Worm (Caenorhabditis elegans) whole organism, early embryonic: Measurements from ENCODE around the gene F11E6.10.

Experiments used
- B0310.2 ChIP-seq: sonication (generic microtip); optimal IDR thresholded peaks from 2 replicates; lab custom pipeline; 2016; ENCODE audit warnings: mild to moderate bottlenecking, missing genetic modification characterization, missing compliant biosample characterization
- F13C5.2 ChIP-seq: sonication (generic microtip); optimal IDR thresholded peaks from 2 replicates; lab custom pipeline; 2017; ENCODE audit warnings: mild to moderate bottlenecking, missing genetic modification characterization, inconsistent platforms, missing compliant biosample characterization
- aly-1 ChIP-seq: sonication (generic microtip); optimal IDR thresholded peaks from 2 replicates; lab custom pipeline; 2016; ENCODE audit warnings: missing genetic modification characterization, missing compliant biosample characterization
- ama-1 ChIP-seq: fragments of 150-350 bp; optimal IDR thresholded peaks from 2 replicates; lab custom pipeline; 2014
- ceh-13 ChIP-seq: fragments of 200-800 bp; sonication (Bioruptor generic); optimal IDR thresholded peaks from 2 replicates; lab custom pipeline; 2018; ENCODE audit warnings: mild to moderate bottlenecking, missing genetic modification characterization, missing compliant biosample characterization
- ceh-36 ChIP-seq: sonication (generic microtip); optimal IDR thresholded peaks from 2 replicates; lab custom pipeline; 2016; ENCODE audit warnings: missing genetic modification characterization, inconsistent platforms, missing compliant biosample characterization
- ets-7 ChIP-seq: sonication (generic microtip); optimal IDR thresholded peaks from 2 replicates; lab custom pipeline; 2016; ENCODE audit warnings: missing genotype, missing genetic modification characterization, missing compliant biosample characterization
- flt-1 ChIP-seq: fragments of 200-800 bp; sonication (Bioruptor generic); IDR thresholded peaks from 2 replicates; pipeline ENCODE4 v1.3.6; 2022; ENCODE audit warnings: missing genetic modification characterization, missing compliant biosample characterization
- hmbx-1 ChIP-seq: sonication (generic microtip); optimal IDR thresholded peaks from 2 replicates; lab custom pipeline; 2016; ENCODE audit warnings: mild to moderate bottlenecking, missing genetic modification characterization, missing compliant biosample characterization
- hmg-4 ChIP-seq: fragments of 200-800 bp; sonication (Bioruptor generic); optimal IDR thresholded peaks from 2 replicates; lab custom pipeline; 2018; ENCODE audit warnings: mild to moderate bottlenecking, missing genetic modification characterization, missing compliant biosample characterization
- hnd-1 ChIP-seq: sonication (generic microtip); optimal IDR thresholded peaks from 2 replicates; lab custom pipeline; 2016; ENCODE audit warnings: missing genetic modification characterization, missing compliant biosample characterization
- pes-1 ChIP-seq: fragments of 200-800 bp; sonication (Bioruptor generic); IDR thresholded peaks from 2 replicates; pipeline ENCODE4 v1.3.6; 2022; ENCODE audit warnings: missing genetic modification reagents, missing genetic modification characterization, missing compliant biosample characterization
- scrt-1 ChIP-seq: fragments of 200-800 bp; sonication (Bioruptor generic); IDR thresholded peaks from 2 replicates; pipeline ENCODE4 v1.3.6; 2022; ENCODE audit warnings: missing genetic modification characterization, missing compliant biosample characterization
- sea-1 ChIP-seq: fragments of 200-800 bp; sonication (Bioruptor generic); conservative IDR thresholded peaks from 2 replicates; pipeline ENCODE4 v1.3.6; 2022; ENCODE audit warnings: missing genetic modification characterization, missing compliant biosample characterization
- tbx-11 ChIP-seq: fragments of 200-800 bp; sonication (Bioruptor generic); IDR thresholded peaks from 2 replicates; pipeline ENCODE4 v1.3.6; 2022; ENCODE audit warnings: missing genetic modification characterization, missing compliant biosample characterization
- tbx-37 ChIP-seq: fragments of 200-800 bp; sonication (Bioruptor generic); conservative IDR thresholded peaks from 2 replicates; pipeline ENCODE4 v1.3.6; 2022; ENCODE audit warnings: missing genetic modification reagents, missing genetic modification characterization, missing compliant biosample characterization
- tra-4 ChIP-seq: sonication (generic microtip); optimal IDR thresholded peaks from 2 replicates; lab custom pipeline; 2017; ENCODE audit warnings: missing genetic modification characterization, missing compliant biosample characterization

The F11E6.10 gene

DNA sequence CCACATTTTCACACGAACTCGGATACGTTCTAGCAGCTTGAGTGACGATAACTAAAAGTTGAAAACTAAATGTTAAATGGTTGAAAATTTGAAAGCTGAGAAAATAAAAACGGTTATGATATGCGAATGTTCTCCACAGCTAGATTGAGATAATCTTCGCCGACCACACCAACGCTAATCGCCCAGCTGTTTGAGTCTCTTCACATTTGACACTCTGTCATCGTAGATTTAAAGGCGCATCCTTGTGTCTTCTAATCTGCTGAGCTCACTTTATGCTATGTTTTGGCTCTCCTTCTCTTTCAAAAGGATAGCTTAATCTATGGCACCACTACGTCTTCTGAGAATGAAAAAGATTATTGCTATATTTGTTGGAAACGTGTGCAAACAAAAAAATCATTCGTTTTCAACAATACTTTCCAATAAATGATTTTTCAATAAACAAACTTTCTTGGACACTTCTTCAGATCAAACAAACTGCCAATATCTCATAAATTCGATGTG, at the start of gene F11E6.10:
Gene F11E6.10 (minus strand): TSS at position 51 of the 501 bp plus-strand sequence.
- no peak for TF ChIP-seq flt-1
- TF ChIP-seq F13C5.2 (tag; lab: Kevin White, UChicago) = no peak
- no peak for TF ChIP-seq hnd-1 (tag; lab: Kevin White, UChicago)
- no peak for TF ChIP-seq aly-1 (tag; lab: Kevin White, UChicago)
- no peak for TF ChIP-seq tbx-11
- TF ChIP-seq tra-4 (tag; lab: Kevin White, UChicago) = no peak

DNA sequence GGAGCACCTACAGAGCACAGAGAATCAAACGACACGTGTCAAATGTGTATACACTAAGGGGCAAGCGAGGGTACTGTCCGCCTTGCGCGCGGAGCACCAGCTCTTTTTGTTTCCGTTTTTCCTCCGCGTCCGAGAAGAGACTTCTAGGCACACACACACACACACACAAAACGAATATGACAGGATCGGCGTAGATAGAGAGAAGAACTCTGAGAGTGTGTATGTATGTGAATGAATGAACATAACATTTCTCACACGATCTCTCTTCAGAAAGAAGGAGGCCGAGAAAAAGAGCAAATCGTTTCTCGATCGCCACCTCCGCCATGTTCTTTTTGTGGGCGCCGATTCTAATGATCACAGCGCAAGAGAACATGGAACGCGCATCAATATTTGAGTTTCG, 27.7 kb upstream of the F11E6.10 start, which contains the start of gene nas-6:
Gene nas-6 (minus strand): TSS at position 101 of the 400 bp plus-strand sequence.
- no peak for TF ChIP-seq hmg-4 (GFP tag; lab: Kevin White, UChicago)
- TF ChIP-seq F13C5.2 (tag; lab: Kevin White, UChicago) = no peak
- no peak for TF ChIP-seq tbx-37 (GFP tag; lab: Robert Waterston, UW)
- no peak for TF ChIP-seq pes-1 (GFP tag; lab: Robert Waterston, UW)

DNA sequence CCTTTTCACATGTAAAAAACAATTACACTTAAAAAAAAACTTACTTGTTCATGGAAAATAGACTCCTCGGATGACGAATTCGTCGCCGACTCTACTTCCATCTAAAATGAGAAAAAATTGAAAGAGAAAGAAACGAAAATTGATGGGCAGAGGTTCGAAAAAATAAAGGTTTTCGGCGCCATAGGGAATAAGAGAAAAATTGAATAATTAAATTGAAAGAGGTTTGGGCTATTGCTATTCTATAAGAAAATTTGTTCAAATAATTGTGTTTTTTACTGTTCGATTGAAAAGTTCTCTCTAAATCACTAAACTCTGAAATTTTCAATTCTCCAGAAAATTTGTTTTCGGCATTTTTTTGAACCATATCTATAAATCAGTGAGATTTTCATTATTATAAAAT, 20.3 kb upstream of the F11E6.10 start, which contains the start of gene rabr-2:
Gene rabr-2 (minus strand): TSS at position 101 of the 400 bp plus-strand sequence.
- TF ChIP-seq B0310.2 (no peak), ama-1 (no peak), tra-4 (tag; lab: Kevin White, UChicago) (no peak), ceh-36 (tag; lab: Kevin White, UChicago) (no peak), sea-1 (GFP tag; lab: Robert Waterston, UW) (no peak), tbx-37 (GFP tag; lab: Robert Waterston, UW) (no peak), ets-7 (tag; lab: Kevin White, UChicago) (no peak), F13C5.2 (tag; lab: Kevin White, UChicago) (no peak), pes-1 (GFP tag; lab: Robert Waterston, UW) (no peak), hmg-4 (GFP tag; lab: Kevin White, UChicago) (no peak)

DNA sequence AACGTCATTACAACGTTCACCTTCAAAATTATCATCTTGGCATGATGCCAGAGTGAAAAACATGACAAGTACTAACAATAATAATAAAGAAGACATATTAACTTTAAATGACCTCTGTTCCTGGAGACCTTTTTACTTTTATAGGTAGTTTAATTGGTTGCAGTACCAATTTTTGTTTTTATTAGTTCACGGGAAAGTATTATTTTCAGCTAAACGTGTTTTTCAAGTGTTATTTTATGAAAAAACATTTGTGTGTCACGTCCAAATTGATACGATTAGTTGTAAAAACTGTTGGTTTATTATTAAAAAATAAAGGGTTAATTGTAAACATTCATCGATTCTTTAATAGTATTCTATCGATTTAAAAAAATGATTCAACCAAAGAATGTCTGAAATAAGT, 12.8 kb upstream of the F11E6.10 start, which contains the start of gene grl-24:
Gene grl-24 (minus strand): TSS at position 101 of the 400 bp plus-strand sequence.
- TF ChIP-seq scrt-1 (GFP tag; lab: Robert Waterston, UW) = no peak
- TF ChIP-seq hmg-4 (GFP tag; lab: Kevin White, UChicago) = no peak
- no peak for TF ChIP-seq ets-7 (tag; lab: Kevin White, UChicago)
- no peak for TF ChIP-seq F13C5.2 (tag; lab: Kevin White, UChicago)
- TF ChIP-seq sea-1 (GFP tag; lab: Robert Waterston, UW) = no peak
- TF ChIP-seq ceh-13 (GFP tag; lab: Kevin White, UChicago) = no peak
- TF ChIP-seq pes-1 (GFP tag; lab: Robert Waterston, UW) = no peak
- TF ChIP-seq aly-1 (tag; lab: Kevin White, UChicago) = no peak
- no peak for TF ChIP-seq B0310.2
- no peak for TF ChIP-seq ama-1
- TF ChIP-seq tra-4 (tag; lab: Kevin White, UChicago) = no peak
- TF ChIP-seq hmbx-1 (tag; lab: Kevin White, UChicago) = no peak
- no peak for TF ChIP-seq tbx-37 (GFP tag; lab: Robert Waterston, UW)

DNA sequence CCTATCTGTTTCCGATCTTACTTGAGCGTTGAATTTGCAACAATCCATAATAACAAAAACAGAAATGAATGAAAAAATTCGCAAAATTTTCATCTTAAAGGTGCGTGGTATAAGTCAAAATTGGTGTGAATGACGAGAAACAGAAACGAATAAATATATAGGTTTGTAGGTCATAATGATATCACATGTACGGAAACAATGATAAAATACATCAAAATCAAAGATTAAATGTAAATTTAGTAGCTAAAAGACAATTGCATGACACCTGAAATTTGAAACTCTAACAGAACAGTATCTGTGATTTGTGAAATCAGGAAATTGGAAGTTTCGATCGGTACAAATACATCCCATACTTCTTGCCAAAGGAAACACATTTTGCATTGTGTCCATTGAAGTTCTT, 12.3 kb upstream of the F11E6.10 start, which contains the start of gene F11E6.9:
Gene F11E6.9 (minus strand): TSS at position 101 of the 400 bp plus-strand sequence.
- TF ChIP-seq flt-1 (no peak), hmg-4 (GFP tag; lab: Kevin White, UChicago) (no peak), aly-1 (tag; lab: Kevin White, UChicago) (no peak), pes-1 (GFP tag; lab: Robert Waterston, UW) (no peak), hnd-1 (tag; lab: Kevin White, UChicago) (no peak), ceh-36 (tag; lab: Kevin White, UChicago) (no peak), scrt-1 (GFP tag; lab: Robert Waterston, UW) (no peak), ceh-13 (GFP tag; lab: Kevin White, UChicago) (no peak)

DNA sequence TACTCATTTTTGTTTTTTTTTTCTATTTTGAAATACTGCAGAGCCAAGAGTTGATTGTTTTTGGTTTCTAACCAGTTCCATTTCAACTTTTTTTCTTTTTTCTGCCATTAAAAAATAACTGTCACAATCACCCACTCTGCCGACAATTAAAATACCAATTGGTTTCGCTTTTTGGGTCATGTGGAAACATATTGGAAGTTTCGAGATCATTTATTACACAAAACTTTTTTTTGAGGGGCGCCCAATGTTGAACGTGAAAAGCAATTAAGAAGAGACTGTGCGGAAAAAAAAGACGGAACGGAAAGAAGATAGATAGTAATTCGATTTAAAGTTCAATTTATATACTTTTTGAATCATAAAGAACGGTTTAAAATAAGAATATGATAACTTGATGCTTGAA, 11.1 kb upstream of the F11E6.10 start:
- TF ChIP-seq ceh-13 (GFP tag; lab: Kevin White, UChicago) = no peak
- no peak for TF ChIP-seq ama-1
- no peak for TF ChIP-seq hnd-1 (tag; lab: Kevin White, UChicago)
- no peak for TF ChIP-seq B0310.2
- TF ChIP-seq tbx-11 = no peak
- no peak for TF ChIP-seq sea-1 (GFP tag; lab: Robert Waterston, UW)
- TF ChIP-seq ceh-36 (tag; lab: Kevin White, UChicago) = no peak
- TF ChIP-seq hmg-4 (GFP tag; lab: Kevin White, UChicago) = no peak
- TF ChIP-seq flt-1 = no peak
- TF ChIP-seq ets-7 (tag; lab: Kevin White, UChicago) = no peak
- no peak for TF ChIP-seq tbx-37 (GFP tag; lab: Robert Waterston, UW)
- TF ChIP-seq hmbx-1 (tag; lab: Kevin White, UChicago) = no peak
- TF ChIP-seq F13C5.2 (tag; lab: Kevin White, UChicago) = no peak
- TF ChIP-seq pes-1 (GFP tag; lab: Robert Waterston, UW) = no peak
- TF ChIP-seq tra-4 (tag; lab: Kevin White, UChicago) = no peak
- no peak for TF ChIP-seq aly-1 (tag; lab: Kevin White, UChicago)

DNA sequence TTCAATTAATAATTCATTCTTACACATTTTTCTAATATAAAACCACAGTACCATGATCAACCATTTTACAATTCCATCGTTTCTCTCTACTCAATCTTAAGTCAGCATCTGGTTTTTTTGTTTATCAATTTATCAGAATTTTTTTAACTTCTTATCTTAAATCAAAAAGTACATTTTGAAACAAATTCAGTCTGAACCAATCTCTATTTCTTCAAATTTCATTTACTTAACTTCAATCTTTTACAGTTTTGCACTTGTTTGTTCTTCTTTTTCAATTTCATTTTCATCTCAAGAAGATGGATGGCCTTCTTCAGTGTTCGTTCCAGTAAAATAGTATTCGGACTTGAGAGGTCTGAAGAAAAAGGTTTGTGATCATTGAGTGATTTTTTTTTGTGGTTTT, 10.1 kb upstream of the F11E6.10 start, which contains the start of gene gba-3:
Gene gba-3 (plus strand): TSS at position 301 of the 400 bp plus-strand sequence.
- no peak for TF ChIP-seq aly-1 (tag; lab: Kevin White, UChicago)
- TF ChIP-seq hmg-4 (GFP tag; lab: Kevin White, UChicago) = no peak
- TF ChIP-seq scrt-1 (GFP tag; lab: Robert Waterston, UW) = no peak
- TF ChIP-seq B0310.2 = no peak
- no peak for TF ChIP-seq ceh-36 (tag; lab: Kevin White, UChicago)
- no peak for TF ChIP-seq flt-1
- no peak for TF ChIP-seq ets-7 (tag; lab: Kevin White, UChicago)
- TF ChIP-seq F13C5.2 (tag; lab: Kevin White, UChicago) = no peak
- TF ChIP-seq tbx-11 = no peak
- no peak for TF ChIP-seq ama-1
- no peak for TF ChIP-seq ceh-13 (GFP tag; lab: Kevin White, UChicago)
